Fruit fly (Drosophila melanogaster) whole organism, prepupa: Measurements from ENCODE around the gene Hsp67Ba.

ENCODE experiments used
- CG11762 ChIP-seq: fragments of 200-800 bp; sonication (Bioruptor generic); optimal IDR thresholded peaks from 3 replicates; lab custom pipeline; 2016; ENCODE audit warnings: missing biosample characterization, missing genetic modification characterization; ENCODE audit not compliant: insufficient read depth
- CG15336 ChIP-seq: fragments of 200-800 bp; sonication (Bioruptor generic); IDR thresholded peaks from 2 replicates; pipeline ENCODE4 v1.3.6; 2022; ENCODE audit warnings: missing biosample characterization, missing genetic modification characterization
- CG16779 ChIP-seq: fragments of 200-800 bp; sonication (Bioruptor generic); optimal IDR thresholded peaks from 3 replicates; lab custom pipeline; 2017; ENCODE audit warnings: missing biosample characterization, mild to moderate bottlenecking, missing genetic modification characterization
- CG6163 ChIP-seq: fragments of 200-800 bp; sonication (Bioruptor generic); IDR thresholded peaks from 3 replicates; pipeline ENCODE4 v1.3.6; 2022; ENCODE audit warnings: missing biosample characterization, missing genetic modification characterization
- CG6792 ChIP-seq: fragments of 200-800 bp; sonication (Bioruptor generic); optimal IDR thresholded peaks from 3 replicates; lab custom pipeline; 2016; ENCODE audit warnings: missing biosample characterization, missing genetic modification characterization
- Eip75B ChIP-seq: fragments of 200-800 bp; sonication (Bioruptor generic); optimal IDR thresholded peaks from 3 replicates; lab custom pipeline; 2016; ENCODE audit warnings: missing biosample characterization, missing genetic modification characterization
- Eip78C ChIP-seq: fragments of 200-800 bp; sonication (Bioruptor generic); peaks from one replicate; lab custom pipeline; 2016; ENCODE audit warnings: missing biosample characterization, missing genetic modification characterization
- Ets96B ChIP-seq: fragments of 200-800 bp; optimal IDR thresholded peaks from 2 replicates; lab custom pipeline; 2019; ENCODE audit warnings: missing biosample characterization, mild to moderate bottlenecking, missing genetic modification characterization, moderate library complexity
- OdsH ChIP-seq: fragments of 200-800 bp; sonication (Bioruptor generic); optimal IDR thresholded peaks from 3 replicates; lab custom pipeline; 2016; ENCODE audit warnings: missing biosample characterization, missing genetic modification characterization
- salr ChIP-seq, 2 experiments: fragments of 200-800 bp; sonication (Bioruptor generic); optimal IDR thresholded peaks; 3 replicates each; lab custom pipeline; 2016 to 2018; ENCODE audit warnings: missing biosample characterization in 2 of 2, missing genetic modification characterization in 2 of 2, mild to moderate bottlenecking in 1 of 2

DNA sequence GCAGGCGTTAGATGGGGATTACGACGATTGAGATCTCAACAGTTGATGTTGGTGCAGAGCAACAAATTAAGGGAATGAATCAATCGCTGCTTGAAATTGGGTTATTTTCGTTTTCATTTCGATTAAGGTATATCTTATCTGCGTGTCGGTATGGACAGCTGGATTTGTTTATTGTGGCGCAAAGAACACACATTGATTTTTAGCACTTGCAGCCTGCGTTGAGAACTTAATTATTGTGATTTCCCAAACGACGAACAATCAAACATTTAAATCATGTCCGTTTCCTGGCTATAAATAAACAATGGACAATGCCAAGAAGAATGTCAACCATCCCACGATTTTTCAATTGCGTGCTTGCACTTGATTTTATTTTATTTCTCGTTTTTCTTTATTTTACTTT lies 18.7 kb upstream of the Hsp67Ba start:
- TF ChIP-seq CG6792 (GFP tag; lab: Kevin White, UChicago) (no peak), CG15336 (GFP tag; lab: Robert Waterston, UW) (no peak), CG11762 (GFP tag; lab: Kevin White, UChicago) (no peak), Eip78C (GFP tag; lab: Kevin White, UChicago) (no peak), CG6163 (GFP tag; lab: Robert Waterston, UW) (no peak), Eip75B (GFP tag; lab: Kevin White, UChicago) (no peak), Ets96B (tag; lab: Kevin White, UChicago) (no peak), OdsH (GFP tag; lab: Kevin White, UChicago) (no peak), CG16779 (tag; lab: Kevin White, UChicago) (no peak), salr (GFP tag; optimal IDR thresholded peaks at IDR 0.05; lab: Kevin White, UChicago) (no peak)
